Fruit fly (Drosophila melanogaster) whole organism, embryonic: ENCODE data around the gene Gen.

ENCODE experiments used
- C15 ChIP-seq: fragments of 200-800 bp; sonication (Bioruptor generic); IDR thresholded peaks from 3 replicates; pipeline ENCODE4 v1.3.6; 2022; ENCODE audit warnings: missing biosample characterization, missing genetic modification characterization
- CG10431 ChIP-seq: fragments of 200-800 bp; sonication (Bioruptor generic); optimal IDR thresholded peaks from 3 replicates; lab custom pipeline; 2018; ENCODE audit warnings: missing biosample characterization, mild to moderate bottlenecking, missing genetic modification characterization
- CG11398 ChIP-seq: fragments of 200-800 bp; sonication (Bioruptor generic); optimal IDR thresholded peaks from 2 replicates; lab custom pipeline; 2016; ENCODE audit warnings: missing biosample characterization, missing genetic modification characterization
- CG11695 ChIP-seq: fragments of 200-800 bp; sonication (Bioruptor generic); IDR thresholded peaks from 3 replicates; pipeline ENCODE4 v1.3.6; 2022; ENCODE audit warnings: missing biosample characterization, missing genetic modification characterization
- CG12769 ChIP-seq: fragments of 200-800 bp; sonication (Bioruptor generic); optimal IDR thresholded peaks from 2 replicates; lab custom pipeline; 2019; ENCODE audit warnings: missing biosample characterization, mild to moderate bottlenecking, missing genetic modification characterization, moderate library complexity
- CG13624 ChIP-seq: fragments of 200-800 bp; sonication (Bioruptor generic); optimal IDR thresholded peaks from 2 replicates; lab custom pipeline; 2016; ENCODE audit warnings: missing biosample characterization, missing genetic modification characterization
- CG15011 ChIP-seq: fragments of 200-800 bp; sonication (Bioruptor generic); optimal IDR thresholded peaks from 3 replicates; lab custom pipeline; 2018; ENCODE audit warnings: missing biosample characterization, mild to moderate bottlenecking, missing genetic modification characterization
- CG1602 ChIP-seq: fragments of 200-800 bp; sonication (Bioruptor generic); optimal IDR thresholded peaks from 3 replicates; lab custom pipeline; 2016; ENCODE audit warnings: missing biosample characterization, missing genetic modification characterization
- CG16779 ChIP-seq: fragments of 200-800 bp; sonication (Bioruptor generic); IDR thresholded peaks from 2 replicates; pipeline ENCODE4 v1.3.6; 2022; ENCODE audit warnings: missing biosample characterization, missing genetic modification characterization
- CG17359 ChIP-seq: fragments of 200-800 bp; sonication (Bioruptor generic); optimal IDR thresholded peaks from 3 replicates; lab custom pipeline; 2018; ENCODE audit warnings: missing biosample characterization, mild to moderate bottlenecking, missing genetic modification characterization, moderate library complexity
- CG17802 ChIP-seq: fragments of 200-800 bp; sonication (Bioruptor generic); optimal IDR thresholded peaks from 2 replicates; lab custom pipeline; 2018; ENCODE audit warnings: missing biosample characterization, mild to moderate bottlenecking, missing genetic modification characterization, moderate library complexity
- CG2678 ChIP-seq: fragments of 200-800 bp; sonication (Bioruptor generic); optimal IDR thresholded peaks from 3 replicates; lab custom pipeline; 2019; ENCODE audit warnings: missing biosample characterization, mild to moderate bottlenecking, missing genetic modification characterization, moderate library complexity
- CG2712 ChIP-seq: fragments of 200-800 bp; optimal IDR thresholded peaks from 3 replicates; lab custom pipeline; 2019; ENCODE audit warnings: missing biosample characterization, mild to moderate bottlenecking, missing genetic modification characterization, moderate library complexity
- CG32767 ChIP-seq: fragments of 200-800 bp; sonication (Bioruptor generic); IDR thresholded peaks from 2 replicates; pipeline ENCODE4 v1.3.6; 2022; ENCODE audit warnings: missing biosample characterization, missing genetic modification characterization
- CG42726 ChIP-seq: fragments of 200-800 bp; sonication (Bioruptor generic); IDR thresholded peaks from 2 replicates; pipeline ENCODE4 v1.3.6; 2022; ENCODE audit warnings: missing biosample characterization, missing genetic modification characterization; ENCODE audit not compliant: partially characterized antibody
- CG6654 ChIP-seq: fragments of 200-800 bp; sonication (Bioruptor generic); optimal IDR thresholded peaks from 2 replicates; lab custom pipeline; 2017; ENCODE audit warnings: missing biosample characterization, mild to moderate bottlenecking, missing genetic modification characterization
- CG9876 ChIP-seq: fragments of 200-800 bp; sonication (Bioruptor generic); optimal IDR thresholded peaks from 2 replicates; lab custom pipeline; 2016; ENCODE audit warnings: missing biosample characterization, missing genetic modification characterization
- D19A ChIP-seq: fragments of 200-800 bp; optimal IDR thresholded peaks from 3 replicates; lab custom pipeline; 2019; ENCODE audit warnings: missing biosample characterization, mild to moderate bottlenecking, missing genetic modification characterization, moderate library complexity
- Dad ChIP-seq: fragments of 200-800 bp; sonication (Bioruptor generic); optimal IDR thresholded peaks from 3 replicates; lab custom pipeline; 2016; ENCODE audit warnings: missing biosample characterization, missing genetic modification characterization
- Dp ChIP-seq: fragments of 200-800 bp; sonication (Bioruptor generic); optimal IDR thresholded peaks from 2 replicates; lab custom pipeline; 2018; ENCODE audit warnings: missing biosample characterization, mild to moderate bottlenecking, missing genetic modification characterization, moderate library complexity
- Fer2 ChIP-seq: fragments of 200-800 bp; sonication (Bioruptor generic); optimal IDR thresholded peaks from 2 replicates; lab custom pipeline; 2018; ENCODE audit warnings: missing biosample characterization, mild to moderate bottlenecking, missing genetic modification characterization, moderate library complexity
- Hr78 ChIP-seq, 2 experiments: fragments of 200-800 bp in 1 of 2; fragments of >200 bp in 1 of 2; sonication (Bioruptor generic) in 1 of 2; optimal IDR thresholded peaks; 2 replicates each; lab custom pipeline; 2017 to 2019; ENCODE audit warnings: missing biosample characterization in 2 of 2, missing genetic modification characterization in 2 of 2, mild to moderate bottlenecking in 1 of 2, moderate library complexity in 1 of 2
- Lim3 ChIP-seq: fragments of 200-800 bp; sonication (Bioruptor generic); IDR thresholded peaks from 2 replicates; pipeline ENCODE4 v1.3.6; 2022; ENCODE audit warnings: missing biosample characterization, missing genetic modification characterization
- Lpt ChIP-seq: fragments of >200 bp; optimal IDR thresholded peaks from 2 replicates; lab custom pipeline; 2018; ENCODE audit warnings: missing biosample characterization, missing genetic modification characterization
- Neu2 ChIP-seq: fragments of 200-800 bp; sonication (Bioruptor generic); optimal IDR thresholded peaks from 3 replicates; lab custom pipeline; 2016; ENCODE audit warnings: missing biosample characterization, missing genetic modification characterization, borderline replicate concordance
- Pdp1 ChIP-seq, 2 experiments: fragments of 200-800 bp; sonication (Bioruptor generic); optimal IDR thresholded peaks; 3 replicates each; lab custom pipeline; 2016; ENCODE audit warnings: missing biosample characterization in 2 of 2, missing genetic modification characterization in 2 of 2, mild to moderate bottlenecking in 1 of 2, moderate library complexity in 1 of 2
- Ptx1 ChIP-seq: fragments of 200-800 bp; sonication (Bioruptor generic); IDR thresholded peaks from 2 replicates; pipeline ENCODE4 v1.3.6; 2022; ENCODE audit warnings: missing biosample characterization, missing genetic modification characterization
- Sry-δ ChIP-seq: fragments of 200-800 bp; sonication (Bioruptor generic); optimal IDR thresholded peaks from 2 replicates; lab custom pipeline; 2016; ENCODE audit warnings: missing biosample characterization, missing genetic modification characterization
- amos ChIP-seq: fragments of 200-800 bp; sonication (Bioruptor generic); IDR thresholded peaks from 2 replicates; pipeline ENCODE4 v1.3.6; 2022; ENCODE audit warnings: missing biosample characterization, missing genetic modification characterization; ENCODE audit not compliant: partially characterized antibody
- ase ChIP-seq: fragments of 200-800 bp; sonication (Bioruptor generic); IDR thresholded peaks from 3 replicates; pipeline ENCODE4 v1.3.6; 2022; ENCODE audit warnings: missing biosample characterization, missing genetic modification characterization
- bbx ChIP-seq: fragments of 200-800 bp; sonication (Bioruptor generic); IDR thresholded peaks from 2 replicates; pipeline ENCODE4 v1.3.6; 2022; ENCODE audit warnings: missing biosample characterization, missing genetic modification characterization; ENCODE audit not compliant: partially characterized antibody
- disco-r ChIP-seq: fragments of 200-800 bp; sonication (Bioruptor generic); optimal IDR thresholded peaks from 2 replicates; lab custom pipeline; 2016; ENCODE audit warnings: missing biosample characterization, missing genetic modification characterization
- emc ChIP-seq: fragments of 200-800 bp; sonication (Bioruptor generic); optimal IDR thresholded peaks from 2 replicates; lab custom pipeline; 2016; ENCODE audit warnings: missing biosample characterization, missing genetic modification characterization
- exex ChIP-seq: fragments of 200-800 bp; sonication (Bioruptor generic); optimal IDR thresholded peaks from 4 replicates; lab custom pipeline; 2018; ENCODE audit warnings: missing biosample characterization, mild to moderate bottlenecking, missing genetic modification characterization, moderate library complexity
- fd102C ChIP-seq: fragments of 200-800 bp; sonication (Bioruptor generic); optimal IDR thresholded peaks from 2 replicates; lab custom pipeline; 2018; ENCODE audit warnings: missing biosample characterization, mild to moderate bottlenecking, missing genetic modification characterization, moderate library complexity
- gem ChIP-seq: fragments of 200-800 bp; sonication (Bioruptor generic); optimal IDR thresholded peaks from 2 replicates; lab custom pipeline; 2019; ENCODE audit warnings: missing biosample characterization, mild to moderate bottlenecking, missing genetic modification characterization, moderate library complexity
- lbe ChIP-seq: fragments of 200-800 bp; sonication (Bioruptor generic); optimal IDR thresholded peaks from 2 replicates; lab custom pipeline; 2016; ENCODE audit warnings: missing biosample characterization, mild to moderate bottlenecking, missing genetic modification characterization
- nau ChIP-seq: fragments of 200-800 bp; sonication (Bioruptor generic); optimal IDR thresholded peaks from 3 replicates; lab custom pipeline; 2017; ENCODE audit warnings: missing biosample characterization, mild to moderate bottlenecking, missing genetic modification characterization, missing genetic modification reagents
- otp ChIP-seq: fragments of 200-800 bp; sonication (Bioruptor generic); IDR thresholded peaks from 3 replicates; pipeline ENCODE4, ENCODE4 v1.3.6; 2022; ENCODE audit warnings: missing biosample characterization, missing genetic modification characterization
- pan ChIP-seq, 4 experiments: fragments of >200 bp in 3 of 4; fragments of 200-800 bp in 1 of 4; sonication (Bioruptor generic) in 1 of 4; optimal IDR thresholded peaks in 3 of 4; IDR thresholded peaks in 1 of 4; 2 replicates each; pipeline versions ENCODE4 v1.3.6 to Lab custom; 2017 to 2022; ENCODE audit warnings: missing biosample characterization in 2 of 4, missing genetic modification characterization in 2 of 4, mixed read lengths in 1 of 4
- ro ChIP-seq: fragments of 200-800 bp; sonication (Bioruptor generic); IDR thresholded peaks from 2 replicates; pipeline ENCODE4 v1.3.6; 2022; ENCODE audit warnings: missing biosample characterization, missing genetic modification characterization
- sens-2 ChIP-seq: fragments of 200-800 bp; sonication (Bioruptor generic); IDR thresholded peaks from 2 replicates; pipeline ENCODE4 v1.3.6; 2022; ENCODE audit warnings: missing biosample characterization, missing genetic modification characterization
- sima ChIP-seq: fragments of 200-800 bp; sonication (Bioruptor generic); optimal IDR thresholded peaks from 2 replicates; lab custom pipeline; 2016; ENCODE audit warnings: missing biosample characterization, missing genetic modification characterization
- slbo ChIP-seq: fragments of 200-800 bp; sonication (Bioruptor generic); IDR thresholded peaks from 2 replicates; pipeline ENCODE4 v1.3.6; 2022; ENCODE audit warnings: missing biosample characterization, missing genetic modification characterization
- sr ChIP-seq: fragments of 200-800 bp; sonication (Bioruptor generic); IDR thresholded peaks from 3 replicates; pipeline ENCODE4 v1.3.6; 2022; ENCODE audit warnings: missing biosample characterization, missing genetic modification characterization
- stwl ChIP-seq: fragments of 200-800 bp; sonication (Bioruptor generic); optimal IDR thresholded peaks from 3 replicates; lab custom pipeline; 2018; ENCODE audit warnings: missing biosample characterization, mild to moderate bottlenecking, missing genetic modification characterization, moderate library complexity
- tgo ChIP-seq: fragments of 200-800 bp; sonication (Bioruptor generic); IDR thresholded peaks from 3 replicates; pipeline ENCODE4 v1.3.6; 2022; ENCODE audit warnings: missing biosample characterization, missing genetic modification characterization
- tup ChIP-seq: fragments of 200-800 bp; sonication (Bioruptor generic); optimal IDR thresholded peaks from 2 replicates; lab custom pipeline; 2016; ENCODE audit warnings: missing biosample characterization, mild to moderate bottlenecking, missing genetic modification characterization, moderate library complexity

Gen gene

DNA sequence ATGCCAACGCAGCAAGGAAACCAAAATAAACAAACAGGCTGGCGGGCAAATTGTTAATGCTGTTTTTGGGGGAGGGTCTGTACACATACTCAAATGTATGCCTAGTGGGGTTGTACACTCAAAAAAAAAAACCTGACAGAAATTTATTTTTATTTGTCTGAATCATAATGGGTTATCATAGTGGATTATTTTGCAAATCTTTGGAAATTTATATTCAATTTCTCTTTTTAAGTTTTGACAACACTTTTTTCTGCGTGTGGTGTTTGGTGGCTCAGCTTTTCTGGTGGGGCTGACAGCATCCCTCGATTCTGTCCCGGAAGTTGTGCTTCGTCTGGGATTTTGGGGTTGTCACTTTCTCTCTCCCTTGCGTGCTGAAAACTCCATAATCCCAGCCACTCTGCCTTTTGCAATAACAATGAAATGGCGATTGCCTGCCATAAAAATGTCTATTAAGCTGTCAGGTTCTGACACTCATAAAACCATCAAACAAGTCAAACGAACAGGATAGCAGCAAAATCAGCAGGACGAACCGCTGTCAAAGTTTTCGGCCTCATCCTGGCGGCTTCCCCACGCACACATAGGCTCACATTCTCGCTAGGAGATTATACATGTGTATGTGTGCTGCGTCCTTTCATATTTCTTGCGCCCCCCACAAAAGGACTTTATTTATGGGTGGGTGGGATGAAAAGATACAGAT, 2.9 kb upstream of the Gen start (continued):
- TF ChIP-seq emc (no peak), CG1602 (GFP tag; lab: Kevin White, UChicago) (peak; percentile 51), Dad (GFP tag; lab: Kevin White, UChicago) (peak; percentile 52), Fer2 (tag; lab: Kevin White, UChicago) (peak; percentile 64), CG10431 (GFP tag; lab: Kevin White, UChicago) (peak; percentile 1), CG17359 (tag; lab: Kevin White, UChicago) (peak; percentile 83), disco-r (GFP tag; lab: Kevin White, UChicago) (peak; percentile 48), CG42726 (GFP tag; lab: Robert Waterston, UW) (peak; percentile 51; the same call in 1 of the 2 replicates), CG11695 (peak; percentile 69; the same call in 2 of the 3 replicates), tup (GFP tag; lab: Kevin White, UChicago) (peak; percentile 72), CG32767 (GFP tag; lab: Robert Waterston, UW) (peak; percentile 81), tgo (GFP tag; lab: Robert Waterston, UW) (peak; percentile 88), CG11398 (GFP tag; lab: Kevin White, UChicago) (peak; percentile 38), exex (peak; percentile 52), amos (GFP tag; lab: Robert Waterston, UW) (no peak), slbo (GFP tag; lab: Robert Waterston, UW) (peak; percentile 89; the same call in 1 of the 2 replicates), Neu2 (no peak), ro (GFP tag; lab: Robert Waterston, UW) (no peak; the same call in 1 of the 2 replicates), Lpt (no peak), CG2712 (peak; percentile 60), CG9876 (peak; percentile 35), Sry-δ (GFP tag; lab: Kevin White, UChicago) (peak; percentile 34), Dp (GFP tag; lab: Kevin White, UChicago) (no peak), gem (no peak), nau (GFP tag; lab: Kevin White, UChicago) (no peak), otp (GFP tag; lab: Robert Waterston, UW) (no peak), Pdp1 (GFP tag; optimal IDR thresholded peaks at IDR 0.05; lab: Kevin White, UChicago) (no peak), fd102C (no peak), lbe (GFP tag; lab: Kevin White, UChicago) (no peak), CG12769 (tag; lab: Kevin White, UChicago) (no peak), sima (GFP tag; lab: Kevin White, UChicago) (peak; percentile 7), bbx (GFP tag; lab: Robert Waterston, UW) (no peak), pan (optimal IDR thresholded peaks at IDR 0.05; lab: Kevin White, UChicago) (no peak), pan (GFP tag; optimal IDR thresholded peaks at IDR 0.05 in 1 of 2, IDR thresholded peaks at IDR 0.05 in 1 of 2) (no peak), CG16779 (peak; percentile 78), stwl (tag; lab: Kevin White, UChicago) (no peak), ase (GFP tag; lab: Robert Waterston, UW) (peak; percentile 80), CG17802 (peak; percentile 32), C15 (GFP tag; lab: Robert Waterston, UW) (peak; percentile 52; the same call in 1 of the 3 replicates), D19A (tag; lab: Kevin White, UChicago) (no peak), CG13624 (GFP tag; lab: Kevin White, UChicago) (peak; percentile 83), sr (GFP tag; lab: Robert Waterston, UW) (no peak), Ptx1 (GFP tag; lab: Robert Waterston, UW) (peak; percentile 87), CG6654 (GFP tag; lab: Kevin White, UChicago) (peak; percentile 40), Hr78 (GFP tag; optimal IDR thresholded peaks at IDR 0.05; lab: Kevin White, UChicago) (no peak), Lim3 (GFP tag; lab: Robert Waterston, UW) (no peak), CG2678 (tag; lab: Kevin White, UChicago) (peak; percentile 85), sens-2 (GFP tag; lab: Robert Waterston, UW) (no peak), CG15011 (GFP tag; lab: Kevin White, UChicago) (no peak)
